Worm (Caenorhabditis elegans): Measurements from ENCODE around the gene sri-78.

ce11 chrII:3148404-3148803 is 36.6 kb upstream of the sri-78 start:
- TF ChIP-seq mls-2 (tag; optimal IDR thresholded peaks at IDR 0.05) (no peak), nhr-28 (tag; optimal IDR thresholded peaks at IDR 0.05) (no peak), lsy-2 (tag; optimal IDR thresholded peaks at IDR 0.05) (no peak), unc-62 (GFP tag; optimal IDR thresholded peaks at IDR 0.05) (no peak), unc-39 (tag; optimal IDR thresholded peaks at IDR 0.05) (no peak), elt-3 (tag; optimal IDR thresholded peaks at IDR 0.05) (no peak), nhr-12 (tag; optimal IDR thresholded peaks at IDR 0.05) (no peak), nhr-237 (tag; optimal IDR thresholded peaks at IDR 0.05) (no peak), unc-120 (tag; optimal IDR thresholded peaks at IDR 0.05; ENCODE audit: poor library complexity, severe bottlenecking) (no peak), blmp-1 (tag; optimal IDR thresholded peaks at IDR 0.05) (no peak), pha-4 (tag; optimal IDR thresholded peaks at IDR 0.05) (no peak), snpc-4 (tag; optimal IDR thresholded peaks at IDR 0.05) (no peak), sptf-1 (tag; optimal IDR thresholded peaks at IDR 0.05) (no peak)

All from whole organism, mixed stage, embryonic.